Worm (Caenorhabditis elegans) whole organism, midembryonic: ENCODE results near the gene dagl-2.

Source experiments
- cog-1 ChIP-seq: sonication (generic microtip); optimal IDR thresholded peaks from 2 replicates; lab custom pipeline; 2016; ENCODE audit warnings: missing genetic modification characterization, missing compliant biosample characterization
- flt-1 ChIP-seq: fragments of 200-800 bp; sonication (Bioruptor generic); IDR thresholded peaks from 2 replicates; pipeline ENCODE4 v1.3.6; 2022; ENCODE audit warnings: missing genetic modification characterization, missing compliant biosample characterization
- klf-2 ChIP-seq: fragments of 200-800 bp; sonication (Bioruptor generic); conservative IDR thresholded peaks from 2 replicates; pipeline ENCODE4 v1.3.6; 2022; ENCODE audit warnings: missing genetic modification reagents, missing genetic modification characterization, missing compliant biosample characterization
- med-1 ChIP-seq: sonication (generic microtip); optimal IDR thresholded peaks from 2 replicates; lab custom pipeline; 2017; ENCODE audit warnings: missing genetic modification characterization, mild to moderate bottlenecking, missing compliant biosample characterization, antibody characterized with exemption, missing genetic modification reagents; ENCODE audit not compliant: insufficient read depth
- ref-1 ChIP-seq: fragments of 200-800 bp; sonication (Bioruptor generic); conservative IDR thresholded peaks from 2 replicates; pipeline ENCODE4 v1.3.6; 2022; ENCODE audit warnings: missing genetic modification reagents, missing genetic modification characterization, missing compliant biosample characterization
- tab-1 ChIP-seq: fragments of 200-800 bp; sonication (Bioruptor generic); IDR thresholded peaks from 2 replicates; pipeline ENCODE4 v1.3.6; 2022; ENCODE audit warnings: missing genetic modification characterization, missing compliant biosample characterization

DNA sequence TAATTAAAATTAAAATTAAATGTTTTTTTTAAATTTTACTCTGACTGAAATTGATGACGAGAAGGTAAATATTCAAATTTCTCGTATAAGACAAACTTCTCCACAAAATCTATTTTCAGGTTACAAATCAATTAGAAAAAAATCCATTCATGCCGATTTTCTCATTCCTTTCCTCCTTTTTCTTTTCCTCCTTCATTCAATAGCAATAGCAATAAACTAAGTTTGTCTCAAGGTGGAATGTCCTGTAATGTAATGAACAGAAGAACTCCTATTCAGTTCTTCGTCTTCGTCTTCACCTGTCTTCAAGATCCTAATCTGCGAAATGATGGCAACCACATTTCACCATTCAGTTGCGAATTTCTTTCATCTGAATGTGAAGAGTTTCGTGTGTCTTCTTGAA, 32.7 kb upstream of the dagl-2 start, which contains the start of gene dac-1:
- TF ChIP-seq med-1 (no peak), cog-1 (no peak), tab-1 (GFP tag; lab: Robert Waterston, UW) (no peak), flt-1 (no peak), klf-2 (GFP tag; lab: Robert Waterston, UW) (no peak), ref-1 (GFP tag; lab: Robert Waterston, UW) (no peak)
